Worm (Caenorhabditis elegans) whole organism, L1 larva: ENCODE results near the gene srlf-16.
"Not testable (repeated sequence)": the region's sequence is repeated elsewhere in the genome, so short reads cannot be mapped to it uniquely, and the experiment has no call there.

Experiments used
- aly-2 ChIP-seq: fragments of 150-350 bp; optimal IDR thresholded peaks from 2 replicates; lab custom pipeline; 2014; ENCODE audit warnings: missing biosample characterization, missing genetic modification characterization
- ceh-90 ChIP-seq: sonication (generic microtip); optimal IDR thresholded peaks from 2 replicates; lab custom pipeline; 2016; ENCODE audit warnings: missing genetic modification characterization, missing compliant biosample characterization
- dpl-1 ChIP-seq, 3 experiments: fragments of 150-350 bp in 2 of 3; sonication (generic microtip) in 1 of 3; optimal IDR thresholded peaks; 2 replicates each; lab custom pipeline; 2014 to 2017; ENCODE audit warnings: missing biosample characterization in 3 of 3, missing genetic modification characterization in 3 of 3, missing genetic modification reagents in 3 of 3
- grh-1 ChIP-seq: fragments of 200-800 bp; sonication (Bioruptor generic); IDR thresholded peaks from 2 replicates; pipeline ENCODE4 v1.3.6; 2022; ENCODE audit warnings: missing genetic modification reagents, missing genetic modification characterization, missing compliant biosample characterization
- lin-15B ChIP-seq: fragments of 150-350 bp; sonication (generic microtip); optimal IDR thresholded peaks from 3 replicates; lab custom pipeline; 2014; ENCODE audit warnings: missing biosample characterization, missing genetic modification characterization
- lsy-2 ChIP-seq, 2 experiments: fragments of 150-350 bp; optimal IDR thresholded peaks; 2 replicates each; lab custom pipeline; 2014; ENCODE audit warnings: missing biosample characterization in 2 of 2, missing genetic modification characterization in 2 of 2
- nhr-76 ChIP-seq: sonication (generic microtip); optimal IDR thresholded peaks from 2 replicates; lab custom pipeline; 2017; ENCODE audit warnings: missing biosample characterization, missing genetic modification characterization
- snu-23 ChIP-seq: sonication (generic microtip); optimal IDR thresholded peaks from 2 replicates; lab custom pipeline; 2016; ENCODE audit warnings: missing genetic modification characterization, missing compliant biosample characterization
- unc-30 ChIP-seq: sonication (generic microtip); optimal IDR thresholded peaks from 2 replicates; lab custom pipeline; 2017; ENCODE audit warnings: missing biosample characterization, missing genetic modification characterization

- not testable (repeated sequence) for TF ChIP-seq lsy-2 (tag; optimal IDR thresholded peaks at IDR 0.05; lab: Kevin White, UChicago); unc-30; snu-23 (GFP tag; lab: Kevin White, UChicago); lin-15B; ceh-90 (tag; lab: Kevin White, UChicago); nhr-76; aly-2; dpl-1 (GFP tag; optimal IDR thresholded peaks at IDR 0.05; lab: Kevin White, UChicago)
- 0 out of 2 replicates have a peak, but pooled peaks have one; percentile 14 for TF ChIP-seq grh-1 (GFP tag; lab: Robert Waterston, UW)
These were observed 46.8 kb upstream of the srlf-16 start for ce11 chrV:8057771-8058170.
